Fruit fly (Drosophila melanogaster) whole organism, embryonic: Measurements from ENCODE around the gene pHCl-2.

Experiments used
- ATbp ChIP-seq: fragments of 200-800 bp; sonication (Bioruptor generic); optimal IDR thresholded peaks from 2 replicates; lab custom pipeline; 2017; ENCODE audit warnings: missing biosample characterization, mild to moderate bottlenecking, missing genetic modification characterization, missing genetic modification reagents
- Bteb2 ChIP-seq: fragments of 200-800 bp; sonication (Bioruptor generic); optimal IDR thresholded peaks from 2 replicates; lab custom pipeline; 2016; ENCODE audit warnings: missing biosample characterization, missing genetic modification characterization
- CG12659 ChIP-seq: fragments of 200-800 bp; sonication (Bioruptor generic); optimal IDR thresholded peaks from 3 replicates; lab custom pipeline; 2017; ENCODE audit warnings: mild to moderate bottlenecking, missing biosample characterization, missing genetic modification reagents, missing genetic modification characterization
- CG14710 ChIP-seq: fragments of 200-800 bp; sonication (Bioruptor generic); optimal IDR thresholded peaks from 3 replicates; lab custom pipeline; 2019; ENCODE audit warnings: missing biosample characterization, mild to moderate bottlenecking, missing genetic modification characterization, moderate library complexity
- CG14965 ChIP-seq: fragments of 200-800 bp; sonication (Bioruptor generic); optimal IDR thresholded peaks from 2 replicates; lab custom pipeline; 2016; ENCODE audit warnings: missing biosample characterization, missing genetic modification characterization, borderline replicate concordance
- CG17328 ChIP-seq: fragments of 200-800 bp; sonication (Bioruptor generic); IDR thresholded peaks from 2 replicates; pipeline ENCODE4 v1.3.6; 2022; ENCODE audit warnings: missing biosample characterization, missing genetic modification characterization
- CG18599 ChIP-seq: fragments of 200-800 bp; sonication (Bioruptor generic); optimal IDR thresholded peaks from 3 replicates; lab custom pipeline; 2017; ENCODE audit warnings: missing biosample characterization, missing genetic modification characterization, mild to moderate bottlenecking, moderate library complexity, missing genetic modification reagents
- CG18619 ChIP-seq: fragments of 200-800 bp; sonication (Bioruptor generic); optimal IDR thresholded peaks from 3 replicates; lab custom pipeline; 2017; ENCODE audit warnings: missing biosample characterization, mild to moderate bottlenecking, missing genetic modification characterization
- CG3163 ChIP-seq: fragments of 200-800 bp; sonication (Bioruptor generic); optimal IDR thresholded peaks from 3 replicates; lab custom pipeline; 2016; ENCODE audit warnings: missing biosample characterization, missing genetic modification characterization
- CG33557 ChIP-seq: fragments of 200-800 bp; sonication (Bioruptor generic); optimal IDR thresholded peaks from 2 replicates; lab custom pipeline; 2019; ENCODE audit warnings: missing biosample characterization, mild to moderate bottlenecking, missing genetic modification characterization, moderate library complexity
- CG34422 ChIP-seq: fragments of 200-800 bp; sonication (Bioruptor generic); IDR thresholded peaks from 3 replicates; pipeline ENCODE4 v1.3.6; 2022; ENCODE audit warnings: missing biosample characterization, missing genetic modification characterization
- CG3726 ChIP-seq: fragments of 200-800 bp; sonication (Bioruptor generic); IDR thresholded peaks from 3 replicates; pipeline ENCODE4, ENCODE4 v1.3.6; 2022; ENCODE audit warnings: missing biosample characterization, missing genetic modification characterization
- CG6654 ChIP-seq: fragments of 200-800 bp; sonication (Bioruptor generic); optimal IDR thresholded peaks from 2 replicates; lab custom pipeline; 2017; ENCODE audit warnings: missing biosample characterization, mild to moderate bottlenecking, missing genetic modification characterization
- CG6765 ChIP-seq: fragments of 200-800 bp; sonication (Bioruptor generic); optimal IDR thresholded peaks from 3 replicates; lab custom pipeline; 2017; ENCODE audit warnings: missing biosample characterization, mild to moderate bottlenecking, missing genetic modification characterization
- CTCF ChIP-seq: fragments of 200-800 bp; sonication (Bioruptor generic); optimal IDR thresholded peaks from 2 replicates; lab custom pipeline; 2017; ENCODE audit warnings: missing biosample characterization, mild to moderate bottlenecking, missing genetic modification characterization, moderate library complexity
- D ChIP-seq, 2 experiments: fragments of 200-800 bp in 1 of 2; fragments of >200 bp in 1 of 2; sonication (Bioruptor generic) in 1 of 2; optimal IDR thresholded peaks; 2 replicates in 1 of 2; 3 replicates in 1 of 2; lab custom pipeline; 2017; ENCODE audit warnings: mild to moderate bottlenecking in 1 of 2, missing biosample characterization in 1 of 2, missing genetic modification characterization in 1 of 2, missing genetic modification reagents in 1 of 2
- H15 ChIP-seq: fragments of 200-800 bp; sonication (Bioruptor generic); IDR thresholded peaks from 3 replicates; pipeline ENCODE4 v1.3.6; 2022; ENCODE audit warnings: missing biosample characterization, missing genetic modification characterization
- H2.0 ChIP-seq: fragments of 200-800 bp; sonication (Bioruptor generic); IDR thresholded peaks from 2 replicates; pipeline ENCODE4 v1.3.6; 2022; ENCODE audit warnings: missing biosample characterization, missing genetic modification characterization
- Nf-YC ChIP-seq: fragments of 200-800 bp; optimal IDR thresholded peaks from 3 replicates; lab custom pipeline; 2019; ENCODE audit warnings: missing biosample characterization, mild to moderate bottlenecking, missing genetic modification characterization, moderate library complexity
- PHDP ChIP-seq: fragments of 200-800 bp; sonication (Bioruptor generic); optimal IDR thresholded peaks from 3 replicates; lab custom pipeline; 2018; ENCODE audit warnings: missing biosample characterization, mild to moderate bottlenecking, missing genetic modification characterization, moderate library complexity
- Usf ChIP-seq: fragments of 200-800 bp; sonication (Bioruptor generic); optimal IDR thresholded peaks from 2 replicates; lab custom pipeline; 2017; ENCODE audit warnings: missing genotype, missing biosample characterization, missing genetic modification characterization
- bab2 ChIP-seq: fragments of 200-800 bp; sonication (Bioruptor generic); optimal IDR thresholded peaks from 2 replicates; lab custom pipeline; 2016; ENCODE audit warnings: missing biosample characterization, missing genetic modification characterization
- bbx ChIP-seq: fragments of 200-800 bp; sonication (Bioruptor generic); IDR thresholded peaks from 2 replicates; pipeline ENCODE4 v1.3.6; 2022; ENCODE audit warnings: missing biosample characterization, missing genetic modification characterization; ENCODE audit not compliant: partially characterized antibody
- bowl ChIP-seq: fragments of 200-800 bp; sonication (Bioruptor generic); IDR thresholded peaks from 2 replicates; pipeline ENCODE4 v1.3.6; 2022; ENCODE audit warnings: missing biosample characterization, missing genetic modification characterization
- bsh ChIP-seq, 2 experiments: fragments of 200-800 bp; sonication (Bioruptor generic); optimal IDR thresholded peaks; 2 replicates each; lab custom pipeline; 2017 to 2018; ENCODE audit warnings: mild to moderate bottlenecking in 2 of 2, missing biosample characterization in 2 of 2, missing genetic modification characterization in 2 of 2, moderate library complexity in 1 of 2
- crc ChIP-seq: fragments of 200-800 bp; sonication (Bioruptor generic); optimal IDR thresholded peaks from 2 replicates; lab custom pipeline; 2016; ENCODE audit warnings: missing biosample characterization, missing genetic modification characterization
- croc ChIP-seq: fragments of 200-800 bp; sonication (Bioruptor generic); conservative IDR thresholded peaks from 3 replicates; pipeline ENCODE4 v1.3.6; 2022; ENCODE audit warnings: missing biosample characterization, missing genetic modification characterization
- dimm ChIP-seq: fragments of 200-800 bp; sonication (Bioruptor generic); IDR thresholded peaks from 2 replicates; pipeline ENCODE4 v1.3.6; 2022; ENCODE audit warnings: missing biosample characterization, missing genetic modification characterization
- ems ChIP-seq: fragments of 200-800 bp; sonication (Bioruptor generic); optimal IDR thresholded peaks from 3 replicates; lab custom pipeline; 2016; ENCODE audit warnings: missing biosample characterization, missing genetic modification characterization
- fu2 ChIP-seq: fragments of 200-800 bp; sonication (Bioruptor generic); optimal IDR thresholded peaks from 2 replicates; lab custom pipeline; 2016; ENCODE audit warnings: missing biosample characterization, missing genetic modification characterization
- gcm ChIP-seq: fragments of 200-800 bp; sonication (Bioruptor generic); optimal IDR thresholded peaks from 2 replicates; lab custom pipeline; 2019; ENCODE audit warnings: missing biosample characterization, mild to moderate bottlenecking, missing genetic modification characterization, moderate library complexity
- gem ChIP-seq: fragments of 200-800 bp; sonication (Bioruptor generic); optimal IDR thresholded peaks from 2 replicates; lab custom pipeline; 2019; ENCODE audit warnings: missing biosample characterization, mild to moderate bottlenecking, missing genetic modification characterization, moderate library complexity
- grn ChIP-seq: fragments of 200-800 bp; sonication (Bioruptor generic); optimal IDR thresholded peaks from 3 replicates; lab custom pipeline; 2017; ENCODE audit warnings: missing biosample characterization, missing genetic modification characterization
- gsb ChIP-seq: fragments of 200-800 bp; sonication (Bioruptor generic); IDR thresholded peaks from 2 replicates; pipeline ENCODE4 v1.3.6; 2022; ENCODE audit warnings: missing biosample characterization, missing genetic modification characterization
- jigr1 ChIP-seq: fragments of 200-800 bp; sonication (Bioruptor generic); IDR thresholded peaks from 3 replicates; pipeline ENCODE4 v1.3.6; 2022; ENCODE audit warnings: missing biosample characterization, missing genetic modification characterization
- kah ChIP-seq: fragments of 200-800 bp; sonication (Bioruptor generic); optimal IDR thresholded peaks from 2 replicates; lab custom pipeline; 2018; ENCODE audit warnings: missing biosample characterization, mild to moderate bottlenecking, missing genetic modification characterization
- klu ChIP-seq: fragments of 200-800 bp; sonication (Bioruptor generic); IDR thresholded peaks from 2 replicates; pipeline ENCODE4 v1.3.6; 2022; ENCODE audit warnings: missing biosample characterization, missing genetic modification characterization
- kni ChIP-seq: fragments of 200-800 bp; sonication (Bioruptor generic); optimal IDR thresholded peaks from 3 replicates; lab custom pipeline; 2017; ENCODE audit warnings: mild to moderate bottlenecking, missing biosample characterization, missing genetic modification reagents, missing genetic modification characterization
- nerfin-1 ChIP-seq: fragments of 200-800 bp; sonication (Bioruptor generic); optimal IDR thresholded peaks from 3 replicates; lab custom pipeline; 2019; ENCODE audit warnings: missing biosample characterization, mild to moderate bottlenecking, missing genetic modification characterization, moderate library complexity
- odd ChIP-seq: fragments of 200-800 bp; sonication (Bioruptor generic); optimal IDR thresholded peaks from 2 replicates; lab custom pipeline; 2017; ENCODE audit warnings: missing biosample characterization, mild to moderate bottlenecking, missing genetic modification characterization
- org-1 ChIP-seq: fragments of 200-800 bp; sonication (Bioruptor generic); optimal IDR thresholded peaks from 2 replicates; lab custom pipeline; 2017; ENCODE audit warnings: missing biosample characterization, missing genetic modification characterization
- pan ChIP-seq, 4 experiments: fragments of >200 bp in 3 of 4; fragments of 200-800 bp in 1 of 4; sonication (Bioruptor generic) in 1 of 4; optimal IDR thresholded peaks in 3 of 4; IDR thresholded peaks in 1 of 4; 2 replicates each; pipeline versions ENCODE4 v1.3.6 to Lab custom; 2017 to 2022; ENCODE audit warnings: missing biosample characterization in 2 of 4, missing genetic modification characterization in 2 of 4, mixed read lengths in 1 of 4
- pzg ChIP-seq: fragments of 200-800 bp; sonication (Bioruptor generic); optimal IDR thresholded peaks from 3 replicates; lab custom pipeline; 2018; ENCODE audit warnings: missing biosample characterization, mild to moderate bottlenecking, missing genetic modification characterization, moderate library complexity
- sug ChIP-seq: fragments of 200-800 bp; optimal IDR thresholded peaks from 2 replicates; lab custom pipeline; 2019; ENCODE audit warnings: missing biosample characterization, mild to moderate bottlenecking, missing genetic modification characterization, moderate library complexity
- twi ChIP-seq: fragments of 200-800 bp; optimal IDR thresholded peaks from 2 replicates; lab custom pipeline; 2019; ENCODE audit warnings: missing biosample characterization, mild to moderate bottlenecking, missing genetic modification characterization, moderate library complexity
- tx ChIP-seq: fragments of 200-800 bp; sonication (Bioruptor generic); optimal IDR thresholded peaks from 2 replicates; lab custom pipeline; 2016; ENCODE audit warnings: missing biosample characterization, missing genetic modification characterization
- unc-4 ChIP-seq: fragments of 200-800 bp; sonication (Bioruptor generic); IDR thresholded peaks from 2 replicates; pipeline ENCODE4 v1.3.6; 2022; ENCODE audit warnings: missing biosample characterization, missing genetic modification characterization; ENCODE audit not compliant: partially characterized antibody
- zfh1 ChIP-seq: fragments of 200-800 bp; sonication (Bioruptor generic); IDR thresholded peaks from 3 replicates; pipeline ENCODE4 v1.3.6; 2022; ENCODE audit warnings: missing biosample characterization, missing genetic modification characterization

Gene pHCl-2

DNA sequence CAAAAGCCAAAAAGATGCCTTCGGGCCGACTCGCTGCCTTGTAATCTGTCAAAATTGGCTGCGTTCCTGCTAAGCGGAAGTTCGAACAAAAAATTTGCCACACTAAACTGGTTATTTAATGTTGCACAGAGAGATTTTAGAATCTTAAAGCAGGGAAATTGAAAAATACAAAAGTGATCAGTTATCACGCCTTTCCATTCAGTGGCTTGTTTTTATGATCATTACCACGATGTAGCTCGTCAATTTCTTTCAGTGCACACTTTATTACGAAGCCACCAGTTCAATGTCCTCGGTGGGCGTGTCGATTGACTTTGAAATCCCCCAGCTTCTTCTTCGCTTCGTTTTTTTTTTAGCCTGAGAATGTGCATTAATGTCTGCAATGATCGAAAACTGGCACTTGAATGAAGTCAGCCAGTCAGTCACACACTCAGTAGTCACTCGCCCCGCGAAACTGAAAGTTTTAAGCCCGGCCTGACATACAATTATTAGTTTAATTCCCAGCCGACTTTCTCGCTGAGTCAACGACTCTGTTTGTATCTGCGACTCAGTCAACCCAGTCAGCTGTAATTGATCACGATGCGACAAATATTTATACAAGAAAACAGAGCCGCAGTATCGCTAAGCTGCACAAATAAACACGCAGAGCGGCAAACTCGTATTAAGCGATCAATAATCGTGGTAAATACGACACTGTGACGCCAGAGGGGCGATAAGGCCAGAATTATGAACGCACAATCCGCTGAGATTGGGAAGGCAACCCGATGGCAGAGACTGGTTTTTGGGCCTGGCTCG lies 3.9 kb upstream of the pHCl-2 start (continued):
- TF ChIP-seq tx (GFP tag; lab: Kevin White, UChicago) (no peak), CG17328 (GFP tag; lab: Robert Waterston, UW) (0 out of 2 replicates have a peak, but pooled peaks have one; percentile 19), fu2 (GFP tag; lab: Kevin White, UChicago) (no peak), CG6654 (GFP tag; lab: Kevin White, UChicago) (no peak), org-1 (peak; percentile 38), ems (GFP tag; lab: Kevin White, UChicago) (no peak), gcm (GFP tag; lab: Kevin White, UChicago) (peak; percentile 18), kni (GFP tag; lab: Kevin White, UChicago) (peak; percentile 85), CG3726 (GFP tag; lab: Robert Waterston, UW) (no peak), CG18619 (GFP tag; lab: Kevin White, UChicago) (peak; percentile 15), bowl (GFP tag; lab: Robert Waterston, UW) (no peak), PHDP (tag; lab: Kevin White, UChicago) (peak; percentile 59), CG34422 (GFP tag; lab: Robert Waterston, UW) (peak; percentile 46; the same call in 1 of the 3 replicates), pan (optimal IDR thresholded peaks at IDR 0.05; lab: Kevin White, UChicago) (no peak), pan (GFP tag; optimal IDR thresholded peaks at IDR 0.05 in 1 of 2, IDR thresholded peaks at IDR 0.05 in 1 of 2) (peak in 1 of 2 experiments; percentile 21), crc (GFP tag; lab: Kevin White, UChicago) (no peak), pzg (GFP tag; lab: Kevin White, UChicago) (no peak), CG3163 (GFP tag; lab: Kevin White, UChicago) (no peak), nerfin-1 (tag; lab: Kevin White, UChicago) (peak; percentile 69), jigr1 (no peak), gsb (no peak), Nf-YC (tag; lab: Kevin White, UChicago) (no peak), Usf (no peak), gem (tag; lab: Kevin White, UChicago) (peak; percentile 48), klu (GFP tag; lab: Robert Waterston, UW) (no peak), CG14965 (no peak), odd (peak; percentile 53), croc (GFP tag; lab: Robert Waterston, UW) (no peak; the same call in 2 of the 3 replicates), D (optimal IDR thresholded peaks at IDR 0.05; lab: Kevin White, UChicago) (no peak), D (GFP tag; optimal IDR thresholded peaks at IDR 0.05; lab: Kevin White, UChicago) (peak; percentile 64), CG33557 (GFP tag; lab: Kevin White, UChicago) (peak; percentile 72), bab2 (GFP tag; lab: Kevin White, UChicago) (no peak), kah (GFP tag; lab: Kevin White, UChicago) (peak; percentile 16), H2.0 (GFP tag; lab: Robert Waterston, UW) (no peak), H15 (GFP tag; lab: Robert Waterston, UW) (no peak), bsh (GFP tag; optimal IDR thresholded peaks at IDR 0.05; lab: Kevin White, UChicago) (peak in 1 of 2 experiments; percentile 72), CTCF (GFP tag; lab: Kevin White, UChicago) (no peak), grn (no peak), zfh1 (peak; percentile 57; the same call in 2 of the 3 replicates), dimm (GFP tag; lab: Robert Waterston, UW) (no peak), CG14710 (tag; lab: Kevin White, UChicago) (peak; percentile 63), twi (tag; lab: Kevin White, UChicago) (peak; percentile 19), CG12659 (GFP tag; lab: Kevin White, UChicago) (no peak), CG6765 (GFP tag; lab: Kevin White, UChicago) (no peak), bbx (no peak), Bteb2 (GFP tag; lab: Kevin White, UChicago) (no peak), CG18599 (GFP tag; lab: Kevin White, UChicago) (peak; percentile 27), ATbp (GFP tag; lab: Kevin White, UChicago) (peak; percentile 85), unc-4 (GFP tag; lab: Robert Waterston, UW) (no peak), sug (tag; lab: Kevin White, UChicago) (no peak)
